Worm (Caenorhabditis elegans) whole organism, late embryonic: ENCODE measurements around the gene K02A6.1.

Experiments
- K02D7.2 ChIP-seq: sonication (generic microtip); optimal IDR thresholded peaks from 2 replicates; lab custom pipeline; 2017; ENCODE audit warnings: mild to moderate bottlenecking, missing genetic modification characterization, missing compliant biosample characterization
- ama-1 ChIP-seq: fragments of 150-350 bp; optimal IDR thresholded peaks from 2 replicates; lab custom pipeline; 2014
- unc-86 ChIP-seq: sonication (generic microtip); optimal IDR thresholded peaks from 2 replicates; lab custom pipeline; 2016; ENCODE audit warnings: missing genetic modification characterization, missing compliant biosample characterization

DNA sequence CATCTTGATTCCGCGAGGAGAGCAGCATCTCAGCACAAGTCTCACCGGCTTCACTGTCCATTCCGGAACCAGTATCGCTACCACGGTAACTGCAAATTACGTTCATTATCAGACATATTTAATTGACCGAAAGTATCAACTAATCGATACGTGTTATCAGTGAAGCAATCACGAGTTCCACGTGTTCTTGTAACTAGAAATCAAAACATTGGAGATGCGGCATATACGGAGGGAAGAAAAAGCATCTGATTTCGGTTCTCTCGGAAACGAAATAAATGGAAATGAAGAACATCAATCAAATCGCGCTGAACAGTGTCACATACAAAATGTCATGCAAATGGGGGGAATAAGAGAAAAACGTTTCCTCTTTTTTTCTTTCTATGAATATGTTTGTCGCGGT, 26.3 kb upstream of the K02A6.1 start:
- TF ChIP-seq ama-1 (lab: Kevin White, UChicago) (no peak), unc-86 (no peak), K02D7.2 (no peak)
